Fruit fly (Drosophila melanogaster): Measurements from ENCODE around the gene CG15412.

CG15412 gene

DNA sequence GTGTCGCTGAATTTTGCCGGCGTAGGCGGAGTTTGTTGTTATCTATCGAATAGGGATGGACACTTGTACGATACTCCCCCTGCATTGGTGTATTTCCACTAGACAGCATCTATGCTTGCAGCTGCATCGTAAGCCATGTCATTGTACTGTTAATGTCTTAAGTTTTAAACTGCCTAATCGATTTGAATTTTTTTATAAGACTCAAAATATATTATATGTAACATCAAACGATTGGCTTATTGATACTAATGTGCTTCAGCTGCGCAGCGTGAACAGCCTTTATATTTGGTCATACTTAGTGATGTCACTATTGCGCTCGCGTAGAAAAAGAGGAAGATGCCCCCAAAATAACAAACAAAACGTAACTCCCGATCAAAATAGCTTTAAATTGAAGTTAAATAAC, 1.2 kb upstream of the CG15412 start, which contains the start of the genes CG9662 and Ptpa:
Gene CG9662, minus strand, starts transcription at position 54 of the 403 bp plus-strand sequence.
Gene Ptpa, plus strand, starts transcription at position 319 of the 403 bp plus-strand sequence.
- TF ChIP-seq Eip75B (GFP tag; optimal IDR thresholded peaks at IDR 0.05) (peak; percentile 65), dsx (GFP tag; optimal IDR thresholded peaks at IDR 0.05; ENCODE audit: poor library complexity, severe bottlenecking) (peak; percentile 50), svp (GFP tag) (peak; percentile 89), Met (GFP tag; optimal IDR thresholded peaks at IDR 0.05) (peak; percentile 44), CG3032 (tag; optimal IDR thresholded peaks at IDR 0.05) (peak; percentile 76), spab (GFP tag; optimal IDR thresholded peaks at IDR 0.05) (peak; percentile 15), CG11294 (GFP tag; IDR thresholded peaks at IDR 0.05) (peak; percentile 60; the same call in 1 of the 2 replicates), CG11762 (GFP tag; optimal IDR thresholded peaks at IDR 0.05; ENCODE audit: insufficient read depth) (peak; percentile 1), Ets21C (GFP tag; optimal IDR thresholded peaks at IDR 0.05) (peak; percentile 76), CG6792 (GFP tag; optimal IDR thresholded peaks at IDR 0.05) (peak; percentile 58), net (GFP tag; optimal IDR thresholded peaks at IDR 0.05) (peak; percentile 37), esn (GFP tag; optimal IDR thresholded peaks at IDR 0.05) (peak; percentile 82), cyc (GFP tag; optimal IDR thresholded peaks at IDR 0.05) (peak; percentile 89), Sox14 (GFP tag; optimal IDR thresholded peaks at IDR 0.05) (peak; percentile 78), CG15336 (GFP tag; IDR thresholded peaks at IDR 0.05) (peak; percentile 59), CG16779 (tag; optimal IDR thresholded peaks at IDR 0.05) (no peak), CG6854 (GFP tag; optimal IDR thresholded peaks at IDR 0.05) (no peak), CG6276 (GFP tag; optimal IDR thresholded peaks at IDR 0.05) (no peak), CG8632 (GFP tag; optimal IDR thresholded peaks at IDR 0.05) (peak; percentile 19), fd59A (GFP tag; optimal IDR thresholded peaks at IDR 0.05) (peak; percentile 25), Gug (GFP tag; IDR thresholded peaks at IDR 0.05) (peak; percentile 67), Eip93F (GFP tag; optimal IDR thresholded peaks at IDR 0.05) (no peak), CG4318 (GFP tag; optimal IDR thresholded peaks at IDR 0.05) (peak; percentile 72), CG3919 (GFP tag; optimal IDR thresholded peaks at IDR 0.05) (peak; percentile 74), CG1621 (tag; optimal IDR thresholded peaks at IDR 0.05) (peak; percentile 36), Hr4 (GFP tag; optimal IDR thresholded peaks at IDR 0.05) (peak; percentile 79), eg (GFP tag; IDR thresholded peaks at IDR 0.05) (peak; percentile 61; the same call in 1 of the 3 replicates), pdm3 (GFP tag; optimal IDR thresholded peaks at IDR 0.05) (peak; percentile 80), fd85E (GFP tag; optimal IDR thresholded peaks at IDR 0.05) (no peak), CG11902 (GFP tag; optimal IDR thresholded peaks at IDR 0.05) (peak; percentile 74), CG32006 (GFP tag; optimal IDR thresholded peaks at IDR 0.05) (peak; percentile 77), Hr39 (GFP tag; optimal IDR thresholded peaks at IDR 0.05) (peak; percentile 90), acj6 (GFP tag; optimal IDR thresholded peaks at IDR 0.05) (peak; percentile 73), Eip78C (GFP tag) (peak; percentile 82), CG9139 (GFP tag; optimal IDR thresholded peaks at IDR 0.05) (no peak), Hr38 (GFP tag; optimal IDR thresholded peaks at IDR 0.05) (no peak), CG31627 (GFP tag; optimal IDR thresholded peaks at IDR 0.05) (peak; percentile 88), OdsH (GFP tag; optimal IDR thresholded peaks at IDR 0.05) (peak; percentile 77), salr (GFP tag; optimal IDR thresholded peaks at IDR 0.05) (peak; percentile 29 to 50), CG10669 (GFP tag; optimal IDR thresholded peaks at IDR 0.05) (peak; percentile 45), CG8119 (GFP tag; IDR thresholded peaks at IDR 0.05) (peak; percentile 42; the same call in 1 of the 3 replicates), Ets96B (tag; optimal IDR thresholded peaks at IDR 0.05) (peak; percentile 58), ss (GFP tag; optimal IDR thresholded peaks at IDR 0.05) (peak in 1 of 2 experiments; percentile 9), achi (GFP tag; optimal IDR thresholded peaks at IDR 0.05) (peak; percentile 61), CG7368 (GFP tag; optimal IDR thresholded peaks at IDR 0.05) (no peak), vri (GFP tag; optimal IDR thresholded peaks at IDR 0.05) (no peak), Smox (GFP tag; optimal IDR thresholded peaks at IDR 0.05) (peak; percentile 72), CG6163 (GFP tag; IDR thresholded peaks at IDR 0.05) (peak; percentile 71; the same call in 2 of the 3 replicates), topi (GFP tag; optimal IDR thresholded peaks at IDR 0.05) (peak; percentile 73), CG8319 (GFP tag; optimal IDR thresholded peaks at IDR 0.05) (peak; percentile 34), lz (GFP tag; optimal IDR thresholded peaks at IDR 0.05) (peak; percentile 82), Sox102F (GFP tag; optimal IDR thresholded peaks at IDR 0.05) (peak; percentile 61)
